Worm (Caenorhabditis elegans) whole organism, L3 larva: Measurements from ENCODE around the gene col-9.

Experiments
- lin-15B ChIP-seq: fragments of 150-350 bp; optimal IDR thresholded peaks from 2 replicates; lab custom pipeline; 2014; ENCODE audit warnings: missing biosample characterization, missing genetic modification characterization
- nhr-11 ChIP-seq: fragments of 150-350 bp; optimal IDR thresholded peaks from 2 replicates; lab custom pipeline; 2014; ENCODE audit warnings: missing biosample characterization, missing genetic modification characterization

DNA sequence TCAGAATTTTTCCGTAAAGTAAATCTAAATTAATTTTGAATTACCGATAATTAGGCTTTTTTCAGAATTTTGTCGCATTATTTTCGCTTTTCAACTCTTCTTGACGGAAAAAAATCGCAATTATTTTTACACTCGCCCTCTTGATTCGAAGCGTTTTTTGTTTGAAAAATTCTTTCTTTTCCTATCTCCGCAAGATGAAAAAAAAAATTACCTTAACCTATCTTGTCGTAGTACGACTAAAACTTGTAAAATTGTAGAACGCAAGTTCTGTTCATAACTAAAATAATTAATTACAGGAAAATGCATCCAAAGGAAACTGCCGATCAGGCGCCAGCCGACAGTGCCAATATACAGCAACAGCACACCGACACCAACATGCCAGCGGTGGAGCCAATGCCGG is 10.3 kb downstream of the col-9 start, which contains the start of gene F54B11.7:
- TF ChIP-seq lin-15B (no peak), nhr-11 (no peak)
